Worm (Caenorhabditis elegans): Measurements from ENCODE around the gene nhr-93.

DNA sequence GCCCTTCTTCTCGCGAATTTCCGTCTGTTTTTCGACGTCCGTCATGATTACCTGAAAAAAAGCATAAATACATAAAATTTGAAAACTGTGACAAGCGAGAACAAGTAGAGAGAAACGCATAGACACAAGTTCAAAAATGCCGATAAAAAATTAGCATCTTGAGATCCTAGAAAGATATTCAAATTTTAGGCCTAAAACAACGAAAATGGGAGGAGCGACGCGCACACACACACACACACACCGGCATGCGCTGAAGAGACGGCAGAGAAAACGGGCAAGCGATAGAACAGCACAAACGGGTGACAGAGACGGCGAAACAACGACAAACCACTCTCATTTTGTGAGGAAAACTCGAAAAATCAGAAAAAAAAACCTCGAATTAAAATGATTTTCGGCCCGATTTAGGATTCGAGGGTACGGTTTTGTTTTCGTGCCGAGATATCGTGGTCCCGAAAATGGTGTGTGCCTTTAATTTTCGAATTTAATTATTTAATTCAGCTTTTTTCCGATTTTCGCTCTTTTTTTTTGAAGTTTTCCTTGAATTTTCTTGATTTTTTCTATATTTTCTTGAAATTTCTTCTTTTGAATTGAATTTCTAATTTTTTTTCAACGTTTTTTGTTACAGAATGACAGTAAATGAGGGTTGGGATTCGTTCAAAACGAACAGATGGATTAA, 47.9 kb upstream of the nhr-93 start, which contains the start of the genes rpl-11.1 and T22F3.2:
- TF ChIP-seq him-1 (tag; optimal IDR thresholded peaks at IDR 0.05), result no peak
- no peak for TF ChIP-seq W03F9.2 (tag; optimal IDR thresholded peaks at IDR 0.05)
- TF ChIP-seq dao-5 (tag; optimal IDR thresholded peaks at IDR 0.05), result no peak
